Fruit fly (Drosophila melanogaster): ENCODE results near the gene CG14262.

dm6 chr3R:27274533-27275447 lies 9.6 kb upstream of the CG14262 start, which contains the start of gene CG5938:
- TF ChIP-seq insv (optimal IDR thresholded peaks at IDR 0.05), result no peak
- no peak for TF ChIP-seq Myc (optimal IDR thresholded peaks at IDR 0.05)
- no peak for TF ChIP-seq psq (optimal IDR thresholded peaks at IDR 0.05)

Data from Kc167 (cell line).